Worm (Caenorhabditis elegans) whole organism, L3 larva: Measurements from ENCODE around the gene Y49F6A.12.

Experiments
- aly-2 ChIP-seq: fragments of 150-350 bp; optimal IDR thresholded peaks from 2 replicates; lab custom pipeline; 2014; ENCODE audit warnings: missing biosample characterization, missing genetic modification characterization
- ama-1 ChIP-seq: fragments of 150-350 bp; optimal IDR thresholded peaks from 2 replicates; lab custom pipeline; 2018
- daf-12 ChIP-seq: fragments of 150-350 bp; optimal IDR thresholded peaks from 2 replicates; lab custom pipeline; 2014; ENCODE audit warnings: missing biosample characterization, missing genetic modification reagents, missing genetic modification characterization
- egl-27 ChIP-seq: sonication (generic microtip); optimal IDR thresholded peaks from 4 replicates; lab custom pipeline; 2017; ENCODE audit warnings: missing biosample characterization, missing genetic modification reagents, missing genetic modification characterization
- fkh-10 ChIP-seq: sonication (generic microtip); optimal IDR thresholded peaks from 2 replicates; lab custom pipeline; 2017; ENCODE audit warnings: missing biosample characterization, missing genetic modification reagents, missing genetic modification characterization
- lsy-12 ChIP-seq: sonication (generic microtip); optimal IDR thresholded peaks from 2 replicates; lab custom pipeline; 2016; ENCODE audit warnings: mild to moderate bottlenecking, missing genetic modification characterization, missing compliant biosample characterization
- mdl-1 ChIP-seq: fragments of 150-350 bp; optimal IDR thresholded peaks from 2 replicates; lab custom pipeline; 2014; ENCODE audit warnings: missing biosample characterization, missing genetic modification characterization
- nhr-237 ChIP-seq: fragments of 150-350 bp; optimal IDR thresholded peaks from 2 replicates; lab custom pipeline; 2014; ENCODE audit warnings: missing biosample characterization, missing genetic modification characterization
- pha-4 ChIP-seq: fragments of 150-350 bp; optimal IDR thresholded peaks from 2 replicates; lab custom pipeline; 2014; ENCODE audit warnings: missing biosample characterization, missing genetic modification reagents, missing genetic modification characterization
- unc-62 ChIP-seq: fragments of 150-350 bp; sonication (generic microtip); optimal IDR thresholded peaks from 4 replicates; lab custom pipeline; 2014; ENCODE audit warnings: missing biosample characterization, missing genetic modification reagents, missing genetic modification characterization

DNA sequence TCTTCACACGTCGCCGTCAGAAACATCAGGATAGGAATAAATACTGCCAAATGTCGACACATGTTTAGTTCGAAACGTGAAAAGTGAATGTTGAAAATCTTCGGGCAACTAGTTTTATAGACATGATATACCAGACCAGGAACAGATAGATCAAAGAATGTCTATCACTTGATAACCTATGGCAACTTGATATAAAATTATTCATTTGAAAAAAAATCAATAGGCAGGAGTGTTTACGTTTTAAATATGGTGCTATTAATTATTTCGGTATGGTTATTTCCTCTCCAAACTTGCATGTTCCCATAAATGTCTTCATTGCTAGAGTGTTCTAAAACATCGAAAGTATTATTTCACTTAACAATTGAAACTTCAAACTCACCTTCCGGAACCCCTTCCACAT is 33.9 kb upstream of the Y49F6A.12 start, which contains the start of gene W10G11.2:
- TF ChIP-seq aly-2 (tag; lab: Kevin White, UChicago) (no peak), egl-27 (tag; lab: Kevin White, UChicago) (no peak), unc-62 (no peak), mdl-1 (tag; lab: Kevin White, UChicago) (no peak), fkh-10 (no peak), lsy-12 (tag; lab: Kevin White, UChicago) (no peak), ama-1 (lab: Kevin White, UChicago) (no peak), daf-12 (tag; lab: Kevin White, UChicago) (no peak), pha-4 (tag; lab: Kevin White, UChicago) (no peak), nhr-237 (tag; lab: Kevin White, UChicago) (no peak)
